Fruit fly (Drosophila melanogaster): ENCODE measurements around the gene TotM.

- TF ChIP-seq CG32121 (GFP tag; IDR thresholded peaks at IDR 0.05) (no peak), CG10348 (GFP tag; IDR thresholded peaks at IDR 0.05) (no peak), Pif1B (GFP tag; optimal IDR thresholded peaks at IDR 0.05) (no peak), CG14655 (GFP tag; optimal IDR thresholded peaks at IDR 0.05) (no peak), Ets98B (GFP tag; IDR thresholded peaks at IDR 0.05) (no peak), Pif1A (GFP tag; optimal IDR thresholded peaks at IDR 0.05) (no peak), CG13204 (GFP tag; optimal IDR thresholded peaks at IDR 0.05) (no peak), gl (tag; optimal IDR thresholded peaks at IDR 0.05) (no peak), EcR (GFP tag; optimal IDR thresholded peaks at IDR 0.05) (no peak), CG34367 (tag; optimal IDR thresholded peaks at IDR 0.05) (no peak), CG8159 (tag; optimal IDR thresholded peaks at IDR 0.05) (no peak), CG8301 (tag; optimal IDR thresholded peaks at IDR 0.05) (no peak), CG15710 (tag; optimal IDR thresholded peaks at IDR 0.05) (no peak)
These were observed 38.3 kb downstream of the TotM start for dm6 chr2L:5367983-5368382.
